Fruit fly (Drosophila melanogaster): ENCODE results near the gene rdgC.
A peak's percentile ranks its signal among the peaks of the same experiment; 100 is the strongest.

The rdgC gene

dm6 chr3L:20313469-20313868, 65.6 kb downstream of the rdgC start, which contains the start of gene alphaSnap:
TSS of gene alphaSnap (plus strand) at chr3L:20313632.
- TF ChIP-seq CG11093 (GFP tag; IDR thresholded peaks at IDR 0.05) (no peak), Hand (GFP tag; optimal IDR thresholded peaks at IDR 0.05) (no peak), pum (GFP tag; optimal IDR thresholded peaks at IDR 0.05) (no peak), maf-S (GFP tag; optimal IDR thresholded peaks at IDR 0.05) (peak; percentile 14), lov (optimal IDR thresholded peaks at IDR 0.05) (no peak), lov (GFP tag; IDR thresholded peaks at IDR 0.05) (no peak), CG7745 (tag; optimal IDR thresholded peaks at IDR 0.05) (no peak), ttk (GFP tag; IDR thresholded peaks at IDR 0.05) (no peak), ci (GFP tag; IDR thresholded peaks at IDR 0.05) (peak; percentile 50; the same call in 1 of the 3 replicates), CG1832 (GFP tag; optimal IDR thresholded peaks at IDR 0.05) (no peak), CG2712 (tag; optimal IDR thresholded peaks at IDR 0.05) (peak; percentile 27), Ssrp (tag; optimal IDR thresholded peaks at IDR 0.05) (no peak), CrebB (tag; optimal IDR thresholded peaks at IDR 0.05) (no peak), ac (GFP tag; optimal IDR thresholded peaks at IDR 0.05) (peak; percentile 68), crol (GFP tag; IDR thresholded peaks at IDR 0.05) (no peak), CG16813 (GFP tag; IDR thresholded peaks at IDR 0.05; ENCODE audit: partially characterized antibody) (peak; percentile 36; the same call in 1 of the 3 replicates), CG2199 (GFP tag; IDR thresholded peaks at IDR 0.05) (no peak), Side (GFP tag; optimal IDR thresholded peaks at IDR 0.05) (no peak), CG10366 (GFP tag; IDR thresholded peaks at IDR 0.05) (0 out of 2 replicates have a peak, but pooled peaks have one; percentile 15), mirr (GFP tag; optimal IDR thresholded peaks at IDR 0.05) (no peak), ap (GFP tag; IDR thresholded peaks at IDR 0.05) (no peak), CG15601 (tag; optimal IDR thresholded peaks at IDR 0.05) (peak; percentile 33), salm (tag; optimal IDR thresholded peaks at IDR 0.05) (no peak), CG13624 (GFP tag; optimal IDR thresholded peaks at IDR 0.05) (peak; percentile 25), wor (GFP tag; IDR thresholded peaks at IDR 0.05) (no peak), grau (tag; optimal IDR thresholded peaks at IDR 0.05) (peak; percentile 42), so (GFP tag; IDR thresholded peaks at IDR 0.05) (no peak), HLH4C (GFP tag; IDR thresholded peaks at IDR 0.05; ENCODE audit: partially characterized antibody) (no peak; the same call in 2 of the 3 replicates), jing (GFP tag; optimal IDR thresholded peaks at IDR 0.05) (no peak), az2 (GFP tag; optimal IDR thresholded peaks at IDR 0.05) (peak; percentile 37), Oaz (GFP tag; IDR thresholded peaks at IDR 0.05) (no peak), CG17359 (tag; optimal IDR thresholded peaks at IDR 0.05) (no peak), CG15514 (GFP tag; optimal IDR thresholded peaks at IDR 0.05) (peak; percentile 74), CG18599 (GFP tag; optimal IDR thresholded peaks at IDR 0.05) (no peak), CG12942 (GFP tag; optimal IDR thresholded peaks at IDR 0.05) (no peak), Dip3 (GFP tag; optimal IDR thresholded peaks at IDR 0.05) (no peak), CG1529 (GFP tag; optimal IDR thresholded peaks at IDR 0.05) (no peak), Kr (GFP tag; optimal IDR thresholded peaks at IDR 0.05) (no peak), CG8765 (GFP tag; IDR thresholded peaks at IDR 0.05) (no peak), cad (GFP tag; optimal IDR thresholded peaks at IDR 0.05) (no peak), CG11696 (GFP tag; IDR thresholded peaks at IDR 0.05) (no peak), CG14441 (GFP tag; IDR thresholded peaks at IDR 0.05) (no peak), pros (GFP tag; optimal IDR thresholded peaks at IDR 0.05) (no peak), CG5953 (GFP tag; IDR thresholded peaks at IDR 0.05) (no peak), MESR4 (GFP tag; optimal IDR thresholded peaks at IDR 0.05) (peak; percentile 96), CG18764 (GFP tag; optimal IDR thresholded peaks at IDR 0.05) (no peak), D19B (GFP tag; optimal IDR thresholded peaks at IDR 0.05) (no peak), CG17385 (GFP tag; optimal IDR thresholded peaks at IDR 0.05) (peak; percentile 38), run (tag; optimal IDR thresholded peaks at IDR 0.05) (no peak), CG8388 (GFP tag; optimal IDR thresholded peaks at IDR 0.05) (no peak), cg (GFP tag; optimal IDR thresholded peaks at IDR 0.05) (peak; percentile 4), CG6683 (GFP tag; optimal IDR thresholded peaks at IDR 0.05) (no peak)

All from whole organism, embryonic.